Fruit fly (Drosophila melanogaster) whole organism, embryonic: ENCODE results near the gene holn1.

ENCODE experiments used
- Atf3 ChIP-seq: fragments of 200-800 bp; sonication (Bioruptor generic); optimal IDR thresholded peaks from 3 replicates; lab custom pipeline; 2016; ENCODE audit warnings: missing biosample characterization, missing genetic modification characterization
- CG10274 ChIP-seq: fragments of 200-800 bp; sonication (Bioruptor generic); optimal IDR thresholded peaks from 3 replicates; lab custom pipeline; 2017; ENCODE audit warnings: missing biosample characterization, mild to moderate bottlenecking, missing genetic modification characterization
- CG10565 ChIP-seq: fragments of 200-800 bp; sonication (Bioruptor generic); optimal IDR thresholded peaks from 3 replicates; lab custom pipeline; 2016; ENCODE audit warnings: missing biosample characterization, mild to moderate bottlenecking, missing genetic modification characterization
- CG10979 ChIP-seq: fragments of 200-800 bp; sonication (Bioruptor generic); optimal IDR thresholded peaks from 2 replicates; lab custom pipeline; 2018; ENCODE audit warnings: missing biosample characterization, mild to moderate bottlenecking, missing genetic modification characterization, moderate library complexity
- CG11085 ChIP-seq: fragments of 200-800 bp; sonication (Bioruptor generic); IDR thresholded peaks from 2 replicates; pipeline ENCODE4 v1.3.6; 2022; ENCODE audit warnings: missing biosample characterization, missing genetic modification characterization
- CG11093 ChIP-seq: fragments of 200-800 bp; sonication (Bioruptor generic); IDR thresholded peaks from 3 replicates; pipeline ENCODE4 v1.3.6; 2022; ENCODE audit warnings: missing biosample characterization, missing genetic modification characterization
- CG12104 ChIP-seq: fragments of 200-800 bp; sonication (Bioruptor generic); optimal IDR thresholded peaks from 3 replicates; lab custom pipeline; 2016; ENCODE audit warnings: missing biosample characterization, missing genetic modification characterization
- CG16863 ChIP-seq: fragments of 200-800 bp; sonication (Bioruptor generic); optimal IDR thresholded peaks from 3 replicates; lab custom pipeline; 2016; ENCODE audit warnings: missing biosample characterization, missing genetic modification characterization
- CG17359 ChIP-seq: fragments of 200-800 bp; sonication (Bioruptor generic); optimal IDR thresholded peaks from 3 replicates; lab custom pipeline; 2018; ENCODE audit warnings: missing biosample characterization, mild to moderate bottlenecking, missing genetic modification characterization, moderate library complexity
- CG18619 ChIP-seq: fragments of 200-800 bp; sonication (Bioruptor generic); optimal IDR thresholded peaks from 3 replicates; lab custom pipeline; 2017; ENCODE audit warnings: missing biosample characterization, mild to moderate bottlenecking, missing genetic modification characterization
- CG2116 ChIP-seq: fragments of 200-800 bp; sonication (Bioruptor generic); optimal IDR thresholded peaks from 3 replicates; lab custom pipeline; 2018; ENCODE audit warnings: missing biosample characterization, mild to moderate bottlenecking, missing genetic modification characterization
- CG32772 ChIP-seq: fragments of 200-800 bp; sonication (Bioruptor generic); IDR thresholded peaks from 2 replicates; pipeline ENCODE4 v1.3.6; 2022; ENCODE audit warnings: missing biosample characterization, missing genetic modification characterization
- CG34376 ChIP-seq: fragments of 200-800 bp; sonication (Bioruptor generic); optimal IDR thresholded peaks from 2 replicates; lab custom pipeline; 2018; ENCODE audit warnings: missing biosample characterization, mild to moderate bottlenecking, missing genetic modification characterization
- CG4360 ChIP-seq: fragments of 200-800 bp; sonication (Bioruptor generic); IDR thresholded peaks from 2 replicates; pipeline ENCODE4 v1.3.6; 2022; ENCODE audit warnings: missing biosample characterization, missing genetic modification characterization
- CG5180 ChIP-seq: fragments of 200-800 bp; sonication (Bioruptor generic); optimal IDR thresholded peaks from 3 replicates; lab custom pipeline; 2017; ENCODE audit warnings: missing biosample characterization, missing genetic modification characterization, mild to moderate bottlenecking, moderate library complexity, missing genetic modification reagents
- CG7786 ChIP-seq: fragments of 200-800 bp; sonication (Bioruptor generic); optimal IDR thresholded peaks from 2 replicates; lab custom pipeline; 2016; ENCODE audit warnings: missing biosample characterization, missing genetic modification characterization
- CG7963 ChIP-seq: fragments of 200-800 bp; sonication (Bioruptor generic); IDR thresholded peaks from 3 replicates; pipeline ENCODE4 v1.3.6; 2022; ENCODE audit warnings: missing biosample characterization, missing genetic modification characterization; ENCODE audit not compliant: partially characterized antibody
- CG8924 ChIP-seq: fragments of 200-800 bp; optimal IDR thresholded peaks from 3 replicates; lab custom pipeline; 2019; ENCODE audit warnings: missing biosample characterization, mild to moderate bottlenecking, missing genetic modification characterization, moderate library complexity
- CG9797 ChIP-seq: fragments of 200-800 bp; sonication (Bioruptor generic); optimal IDR thresholded peaks from 3 replicates; lab custom pipeline; 2018; ENCODE audit warnings: missing biosample characterization, mild to moderate bottlenecking, missing genetic modification characterization
- CHES-1-like ChIP-seq: fragments of 200-800 bp; sonication (Bioruptor generic); optimal IDR thresholded peaks from 2 replicates; lab custom pipeline; 2016; ENCODE audit warnings: missing biosample characterization, missing genetic modification characterization
- CTCF ChIP-seq: fragments of 200-800 bp; sonication (Bioruptor generic); optimal IDR thresholded peaks from 2 replicates; lab custom pipeline; 2017; ENCODE audit warnings: missing biosample characterization, mild to moderate bottlenecking, missing genetic modification characterization, moderate library complexity
- Camta ChIP-seq: fragments of 200-800 bp; sonication (Bioruptor generic); optimal IDR thresholded peaks from 2 replicates; lab custom pipeline; 2016; ENCODE audit warnings: missing biosample characterization, missing genetic modification characterization
- Dek ChIP-seq: fragments of 200-800 bp; sonication (Bioruptor generic); optimal IDR thresholded peaks from 3 replicates; lab custom pipeline; 2019; ENCODE audit warnings: missing biosample characterization, mild to moderate bottlenecking, missing genetic modification characterization, moderate library complexity
- Dp ChIP-seq: fragments of 200-800 bp; sonication (Bioruptor generic); optimal IDR thresholded peaks from 2 replicates; lab custom pipeline; 2018; ENCODE audit warnings: missing biosample characterization, mild to moderate bottlenecking, missing genetic modification characterization, moderate library complexity
- Dref ChIP-seq: fragments of 200-800 bp; sonication (Bioruptor generic); IDR thresholded peaks from 2 replicates; pipeline ENCODE4 v1.3.6; 2022; ENCODE audit warnings: missing biosample characterization, missing genetic modification characterization
- Jarid2 ChIP-seq: fragments of 200-800 bp; sonication (Bioruptor generic); optimal IDR thresholded peaks from 3 replicates; lab custom pipeline; 2017; ENCODE audit warnings: mild to moderate bottlenecking, missing biosample characterization, missing genetic modification reagents, missing genetic modification characterization
- MESR4 ChIP-seq: fragments of 200-800 bp; sonication (Bioruptor generic); optimal IDR thresholded peaks from 2 replicates; lab custom pipeline; 2018; ENCODE audit warnings: missing biosample characterization, mild to moderate bottlenecking, missing genetic modification characterization, moderate library complexity
- Med ChIP-seq: fragments of 200-800 bp; sonication (Bioruptor generic); peaks from one replicate; lab custom pipeline; 2016; ENCODE audit warnings: missing biosample characterization, missing genetic modification characterization, mild to moderate bottlenecking, inconsistent platforms, moderate library complexity
- Oaz ChIP-seq: fragments of 200-800 bp; sonication (Bioruptor generic); IDR thresholded peaks from 2 replicates; pipeline ENCODE4 v1.3.6; 2022; ENCODE audit warnings: missing biosample characterization, missing genetic modification characterization
- Sin3A ChIP-seq: fragments of >200 bp; optimal IDR thresholded peaks from 2 replicates; lab custom pipeline; 2018
- Trl ChIP-seq, 3 experiments: fragments of >200 bp in 2 of 3; fragments of 200-800 bp in 1 of 3; sonication (Bioruptor generic) in 1 of 3; optimal IDR thresholded peaks; 2 replicates in 1 of 3; 3 replicates in 2 of 3; lab custom pipeline; 2016 to 2017; ENCODE audit warnings: missing biosample characterization in 1 of 3, missing genetic modification characterization in 1 of 3
- ac ChIP-seq: fragments of 200-800 bp; sonication (Bioruptor generic); optimal IDR thresholded peaks from 3 replicates; lab custom pipeline; 2017; ENCODE audit warnings: missing biosample characterization, mild to moderate bottlenecking, missing genetic modification characterization
- ap ChIP-seq: fragments of 200-800 bp; sonication (Bioruptor generic); IDR thresholded peaks from 2 replicates; pipeline ENCODE4 v1.3.6; 2022; ENCODE audit warnings: missing biosample characterization, missing genetic modification characterization
- ci ChIP-seq: fragments of 200-800 bp; sonication (Bioruptor generic); IDR thresholded peaks from 3 replicates; pipeline ENCODE4 v1.3.6; 2022; ENCODE audit warnings: missing biosample characterization, missing genetic modification characterization
- ftz-f1 ChIP-seq: fragments of 200-800 bp; sonication (Bioruptor generic); optimal IDR thresholded peaks from 2 replicates; lab custom pipeline; 2016; ENCODE audit warnings: missing biosample characterization, missing genetic modification characterization
- gcm2 ChIP-seq: fragments of 200-800 bp; sonication (Bioruptor generic); optimal IDR thresholded peaks from 2 replicates; lab custom pipeline; 2016; ENCODE audit warnings: missing biosample characterization, missing genetic modification characterization
- her ChIP-seq: fragments of 200-800 bp; sonication (Bioruptor generic); optimal IDR thresholded peaks from 2 replicates; lab custom pipeline; 2016; ENCODE audit warnings: missing biosample characterization, missing genetic modification characterization
- lov ChIP-seq, 2 experiments: fragments of 200-800 bp in 1 of 2; fragments of >200 bp in 1 of 2; sonication (Bioruptor generic) in 1 of 2; IDR thresholded peaks in 1 of 2; optimal IDR thresholded peaks in 1 of 2; 2 replicates in 1 of 2; 3 replicates in 1 of 2; pipeline versions ENCODE4 v1.3.6 to Lab custom; 2017 to 2022; ENCODE audit warnings: missing biosample characterization in 1 of 2, missing genetic modification characterization in 1 of 2
- nom ChIP-seq: fragments of 200-800 bp; sonication (Bioruptor generic); optimal IDR thresholded peaks from 2 replicates; lab custom pipeline; 2017; ENCODE audit warnings: missing biosample characterization, missing genetic modification characterization, mild to moderate bottlenecking, moderate library complexity, missing genetic modification reagents
- onecut ChIP-seq: fragments of 200-800 bp; sonication (Bioruptor generic); IDR thresholded peaks from 2 replicates; pipeline ENCODE4 v1.3.6; 2022; ENCODE audit warnings: missing biosample characterization, missing genetic modification characterization
- pb ChIP-seq: fragments of 200-800 bp; sonication (Bioruptor generic); optimal IDR thresholded peaks from 3 replicates; lab custom pipeline; 2016; ENCODE audit warnings: missing biosample characterization, missing genetic modification characterization
- pnt ChIP-seq: fragments of 200-800 bp; sonication (Bioruptor generic); optimal IDR thresholded peaks from 3 replicates; lab custom pipeline; 2016; ENCODE audit warnings: missing biosample characterization, missing genetic modification characterization
- row ChIP-seq: fragments of 200-800 bp; sonication (Bioruptor generic); IDR thresholded peaks from 3 replicates; pipeline ENCODE4 v1.3.6; 2022; ENCODE audit warnings: missing biosample characterization, missing genetic modification characterization
- salm ChIP-seq: fragments of 200-800 bp; sonication (Bioruptor generic); optimal IDR thresholded peaks from 2 replicates; lab custom pipeline; 2018; ENCODE audit warnings: missing biosample characterization, mild to moderate bottlenecking, missing genetic modification characterization
- sima ChIP-seq: fragments of 200-800 bp; sonication (Bioruptor generic); optimal IDR thresholded peaks from 2 replicates; lab custom pipeline; 2016; ENCODE audit warnings: missing biosample characterization, missing genetic modification characterization
- sna ChIP-seq: fragments of 200-800 bp; sonication (Bioruptor generic); IDR thresholded peaks from 2 replicates; pipeline ENCODE4 v1.3.6; 2022; ENCODE audit warnings: missing biosample characterization, missing genetic modification characterization; ENCODE audit not compliant: partially characterized antibody
- sr ChIP-seq: fragments of 200-800 bp; sonication (Bioruptor generic); IDR thresholded peaks from 3 replicates; pipeline ENCODE4 v1.3.6; 2022; ENCODE audit warnings: missing biosample characterization, missing genetic modification characterization
- sug ChIP-seq: fragments of 200-800 bp; optimal IDR thresholded peaks from 2 replicates; lab custom pipeline; 2019; ENCODE audit warnings: missing biosample characterization, mild to moderate bottlenecking, missing genetic modification characterization, moderate library complexity
- tx ChIP-seq: fragments of 200-800 bp; sonication (Bioruptor generic); optimal IDR thresholded peaks from 2 replicates; lab custom pipeline; 2016; ENCODE audit warnings: missing biosample characterization, missing genetic modification characterization
- vnd ChIP-seq: fragments of 200-800 bp; sonication (Bioruptor generic); IDR thresholded peaks from 3 replicates; pipeline ENCODE4 v1.3.6; 2022; ENCODE audit warnings: missing biosample characterization, missing genetic modification characterization; ENCODE audit not compliant: partially characterized antibody
- wdn ChIP-seq: fragments of 200-800 bp; sonication (Bioruptor generic); IDR thresholded peaks from 2 replicates; pipeline ENCODE4 v1.3.6; 2022; ENCODE audit warnings: missing biosample characterization, missing genetic modification characterization

holn1 gene

DNA sequence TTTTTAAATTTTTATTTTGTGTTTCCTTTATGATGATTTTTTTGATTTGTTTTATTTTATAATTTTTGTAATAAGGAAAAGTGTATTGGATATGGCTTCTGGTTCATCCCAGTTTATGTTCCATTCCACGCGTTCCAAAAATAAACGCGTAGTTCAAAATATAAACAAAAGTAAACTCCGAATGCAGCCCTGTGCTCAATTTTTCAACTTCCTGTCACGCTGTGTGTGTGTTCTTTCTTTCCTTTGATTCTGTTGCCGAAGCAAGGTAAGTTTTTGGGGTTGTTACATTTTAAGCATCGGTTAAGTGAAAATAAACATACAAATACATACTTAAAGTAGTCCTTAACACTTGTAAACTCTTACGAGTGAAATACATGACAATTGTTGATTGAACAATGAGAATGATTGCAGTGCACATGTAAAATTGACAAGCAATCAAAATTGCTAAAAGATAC lies 27.6 kb upstream of the holn1 start, which contains the start of the genes Ip259 and RpS27A (continued):
- TF ChIP-seq CG7786 (GFP tag; lab: Kevin White, UChicago) (peak; percentile 60), CG17359 (tag; lab: Kevin White, UChicago) (peak; percentile 75), ap (GFP tag; lab: Robert Waterston, UW) (no peak; the same call in 1 of the 2 replicates), her (GFP tag; lab: Kevin White, UChicago) (peak; percentile 65), onecut (GFP tag; lab: Robert Waterston, UW) (peak; percentile 75), pnt (GFP tag; lab: Kevin White, UChicago) (no peak), vnd (GFP tag; lab: Robert Waterston, UW) (no peak), CG10565 (GFP tag; lab: Kevin White, UChicago) (no peak), Dp (GFP tag; lab: Kevin White, UChicago) (no peak), pb (peak; percentile 71), ac (GFP tag; lab: Kevin White, UChicago) (peak; percentile 62), Oaz (0 out of 2 replicates have a peak, but pooled peaks have one; percentile 23), lov (optimal IDR thresholded peaks at IDR 0.05; lab: Kevin White, UChicago) (no peak), lov (GFP tag; IDR thresholded peaks at IDR 0.05; lab: Robert Waterston, UW) (peak; percentile 93), Jarid2 (GFP tag; lab: Kevin White, UChicago) (no peak), Sin3A (lab: Kevin White, UChicago) (no peak), tx (GFP tag; lab: Kevin White, UChicago) (no peak), CG4360 (GFP tag; lab: Robert Waterston, UW) (0 out of 2 replicates have a peak, but pooled peaks have one; percentile 40), Dek (tag; lab: Kevin White, UChicago) (no peak), Camta (GFP tag; lab: Kevin White, UChicago) (peak; percentile 81), CTCF (GFP tag; lab: Kevin White, UChicago) (no peak), row (GFP tag; lab: Robert Waterston, UW) (peak; percentile 81), Trl (optimal IDR thresholded peaks at IDR 0.05; lab: Kevin White, UChicago) (no peak), Trl (GFP tag; optimal IDR thresholded peaks at IDR 0.05; lab: Kevin White, UChicago) (peak; percentile 78), wdn (peak; percentile 54; the same call in 1 of the 2 replicates), CG10979 (peak; percentile 57), CG12104 (GFP tag; lab: Kevin White, UChicago) (peak; percentile 85), CG7963 (no peak), sr (GFP tag; lab: Robert Waterston, UW) (no peak; the same call in 1 of the 3 replicates), CG16863 (GFP tag; lab: Kevin White, UChicago) (peak; percentile 47), sima (GFP tag; lab: Kevin White, UChicago) (peak; percentile 43), MESR4 (GFP tag; lab: Kevin White, UChicago) (peak; percentile 100), CG2116 (GFP tag; lab: Kevin White, UChicago) (peak; percentile 98), nom (GFP tag; lab: Kevin White, UChicago) (peak; percentile 83), salm (tag; lab: Kevin White, UChicago) (peak; percentile 21), CG5180 (GFP tag; lab: Kevin White, UChicago) (peak; percentile 46), CG11093 (GFP tag; lab: Robert Waterston, UW) (no peak), Med (GFP tag; lab: Kevin White, UChicago) (peak; percentile 97), CG32772 (GFP tag; lab: Robert Waterston, UW) (no peak; the same call in 1 of the 2 replicates), CG18619 (GFP tag; lab: Kevin White, UChicago) (peak; percentile 84), CHES-1-like (GFP tag; lab: Kevin White, UChicago) (peak; percentile 48), ci (GFP tag; lab: Robert Waterston, UW) (peak; percentile 92), CG10274 (peak; percentile 27), Dref (GFP tag; lab: Robert Waterston, UW) (peak; percentile 57), sug (peak; percentile 75), CG8924 (tag; lab: Kevin White, UChicago) (peak; percentile 61), CG11085 (GFP tag; lab: Robert Waterston, UW) (peak; percentile 75), sna (no peak), Atf3 (GFP tag; lab: Kevin White, UChicago) (peak; percentile 61), CG9797 (GFP tag; lab: Kevin White, UChicago) (peak; percentile 29), ftz-f1 (GFP tag; lab: Kevin White, UChicago) (no peak), CG34376 (peak; percentile 90), gcm2 (GFP tag; lab: Kevin White, UChicago) (peak; percentile 10)
